Worm (Caenorhabditis elegans): ENCODE data around the gene C18A3.7.

The C18A3.7 gene

ce11 chrII:5749733-5750238, 19.5 kb upstream of the C18A3.7 start, which contains the start of gene ifb-2:
TSS of gene ifb-2 (plus strand) at chrII:5750188.
- TF ChIP-seq elt-2 (tag; optimal IDR thresholded peaks at IDR 0.05): peak; percentile 92
- no peak for TF ChIP-seq gmeb-2 (tag; optimal IDR thresholded peaks at IDR 0.05)

ce11 chrII:5748395-5748794, 18.2 kb upstream of the C18A3.7 start:
- TF ChIP-seq elt-2 (tag; optimal IDR thresholded peaks at IDR 0.05): peak; percentile 93
- TF ChIP-seq tbx-7 (tag; optimal IDR thresholded peaks at IDR 0.05): no peak

ce11 chrII:5747312-5747711, 17.1 kb upstream of the C18A3.7 start:
- TF ChIP-seq ttx-3 (tag; optimal IDR thresholded peaks at IDR 0.05) (no peak), lin-11 (tag; optimal IDR thresholded peaks at IDR 0.05) (no peak), hlh-13 (GFP tag; optimal IDR thresholded peaks at IDR 0.05) (no peak), madf-2 (tag; optimal IDR thresholded peaks at IDR 0.05) (no peak), pax-1 (tag; optimal IDR thresholded peaks at IDR 0.05) (no peak), ref-2 (tag; optimal IDR thresholded peaks at IDR 0.05) (no peak), ceh-34 (tag; optimal IDR thresholded peaks at IDR 0.05) (no peak), ceh-22 (tag; optimal IDR thresholded peaks at IDR 0.05) (no peak), nfya-1 (tag; optimal IDR thresholded peaks at IDR 0.05) (no peak), zip-5 (tag; optimal IDR thresholded peaks at IDR 0.05) (no peak), nhr-11 (tag; optimal IDR thresholded peaks at IDR 0.05) (no peak), fkh-10 (GFP tag; optimal IDR thresholded peaks at IDR 0.05) (no peak), ceh-2 (tag; optimal IDR thresholded peaks at IDR 0.05) (no peak), ets-4 (tag; optimal IDR thresholded peaks at IDR 0.05) (no peak), sdc-2 (tag; optimal IDR thresholded peaks at IDR 0.05) (no peak)

ce11 chrII:5745088-5745487, 14.8 kb upstream of the C18A3.7 start, which contains the start of gene F10C1.9:
TSS of gene F10C1.9 (minus strand) at chrII:5745284.
- no peak for TF ChIP-seq zip-5 (tag; optimal IDR thresholded peaks at IDR 0.05)
- TF ChIP-seq elt-2 (tag; optimal IDR thresholded peaks at IDR 0.05): peak; percentile 3

ce11 chrII:5744342-5744741, 14.1 kb upstream of the C18A3.7 start:
- no peak for TF ChIP-seq ceh-34 (tag; optimal IDR thresholded peaks at IDR 0.05)
- no peak for TF ChIP-seq hlh-13 (GFP tag; optimal IDR thresholded peaks at IDR 0.05)
- TF ChIP-seq unc-42 (tag; optimal IDR thresholded peaks at IDR 0.05): no peak
- TF ChIP-seq hlh-8 (tag; optimal IDR thresholded peaks at IDR 0.05): no peak
- no peak for TF ChIP-seq C38D4.7 (GFP tag; optimal IDR thresholded peaks at IDR 0.05)
- no peak for TF ChIP-seq pag-3 (tag; optimal IDR thresholded peaks at IDR 0.05; ENCODE audit: borderline replicate concordance)
- no peak for TF ChIP-seq ceh-19 (GFP tag; optimal IDR thresholded peaks at IDR 0.05)
- TF ChIP-seq tbx-2 (tag; optimal IDR thresholded peaks at IDR 0.05): no peak
- TF ChIP-seq ahr-1 (tag; optimal IDR thresholded peaks at IDR 0.05): no peak
- no peak for TF ChIP-seq hlh-6 (tag; optimal IDR thresholded peaks at IDR 0.05)

- TF ChIP-seq Y22D7AL.16 (tag; optimal IDR thresholded peaks at IDR 0.05) (no peak), ahr-1 (tag; optimal IDR thresholded peaks at IDR 0.05) (no peak), K09A11.1 (tag; optimal IDR thresholded peaks at IDR 0.05; ENCODE audit: insufficient read depth) (no peak), gmeb-2 (tag; optimal IDR thresholded peaks at IDR 0.05) (no peak), sdc-2 (tag; optimal IDR thresholded peaks at IDR 0.05) (no peak), unc-86 (tag; optimal IDR thresholded peaks at IDR 0.05) (no peak)
These were observed 12.5 kb upstream of the C18A3.7 start for ce11 chrII:5742767-5743166.

- TF ChIP-seq ahr-1 (tag; optimal IDR thresholded peaks at IDR 0.05) (no peak), odd-2 (tag; optimal IDR thresholded peaks at IDR 0.05) (no peak), tbx-2 (tag; optimal IDR thresholded peaks at IDR 0.05) (no peak), K09A11.1 (tag; optimal IDR thresholded peaks at IDR 0.05; ENCODE audit: insufficient read depth) (no peak), T23F11.4 (GFP tag; optimal IDR thresholded peaks at IDR 0.05) (no peak), C08G9.2 (tag; optimal IDR thresholded peaks at IDR 0.05) (no peak), hlh-15 (tag; optimal IDR thresholded peaks at IDR 0.05) (no peak), npax-4 (tag; optimal IDR thresholded peaks at IDR 0.05) (no peak), hlh-8 (tag; optimal IDR thresholded peaks at IDR 0.05) (no peak), pha-4 (tag; optimal IDR thresholded peaks at IDR 0.05) (no peak), sox-2 (GFP tag; IDR thresholded peaks at IDR 0.05) (no peak), ceh-34 (tag; optimal IDR thresholded peaks at IDR 0.05) (no peak), pax-1 (tag; optimal IDR thresholded peaks at IDR 0.05) (no peak), ceh-48 (tag; optimal IDR thresholded peaks at IDR 0.05) (no peak)
These were observed 8.6 kb upstream of the C18A3.7 start, which contains the start of gene hlh-14 for ce11 chrII:5738795-5739194. TSS of gene hlh-14 (minus strand) at chrII:5738895.
